Worm (Caenorhabditis elegans) whole organism, L2 larva: ENCODE data around the gene spe-51.
"Not testable (repeated sequence)": the region's sequence is repeated elsewhere in the genome, so short reads cannot be mapped to it uniquely, and the experiment has no call there.

Experiments used
- C34F6.9 ChIP-seq: fragments of 150-350 bp; optimal IDR thresholded peaks from 2 replicates; lab custom pipeline; 2014; ENCODE audit warnings: missing biosample characterization, missing genetic modification characterization
- F13H6.1 ChIP-seq: sonication (generic microtip); optimal IDR thresholded peaks from 2 replicates; lab custom pipeline; 2016; ENCODE audit warnings: missing genetic modification characterization, missing compliant biosample characterization
- ZK546.5 ChIP-seq: sonication (generic microtip); optimal IDR thresholded peaks from 2 replicates; lab custom pipeline; 2017; ENCODE audit warnings: missing biosample characterization, missing genetic modification characterization
- ceh-16 ChIP-seq: fragments of 150-350 bp; optimal IDR thresholded peaks from 2 replicates; lab custom pipeline; 2014; ENCODE audit warnings: missing biosample characterization, missing genetic modification characterization
- ceh-82 ChIP-seq: fragments of 150-350 bp; optimal IDR thresholded peaks from 2 replicates; lab custom pipeline; 2014; ENCODE audit warnings: missing biosample characterization, missing genetic modification characterization
- dmd-4 ChIP-seq: sonication (generic microtip); optimal IDR thresholded peaks from 2 replicates; lab custom pipeline; 2017; ENCODE audit warnings: missing biosample characterization, missing genetic modification characterization
- egl-27 ChIP-seq: sonication (generic microtip); optimal IDR thresholded peaks from 3 replicates; lab custom pipeline; 2017; ENCODE audit warnings: missing biosample characterization, missing genetic modification reagents, missing genetic modification characterization
- elt-1 ChIP-seq: fragments of 150-350 bp; optimal IDR thresholded peaks from 2 replicates; lab custom pipeline; 2014; ENCODE audit warnings: missing biosample characterization, missing genetic modification characterization
- elt-3 ChIP-seq: sonication (generic microtip); optimal IDR thresholded peaks from 2 replicates; lab custom pipeline; 2017; ENCODE audit warnings: missing biosample characterization, missing genetic modification characterization
- fos-1 ChIP-seq: fragments of 150-350 bp; optimal IDR thresholded peaks from 2 replicates; lab custom pipeline; 2014; ENCODE audit warnings: missing biosample characterization, missing genetic modification characterization
- gmeb-1 ChIP-seq: fragments of 150-350 bp; optimal IDR thresholded peaks from 2 replicates; lab custom pipeline; 2014; ENCODE audit warnings: missing biosample characterization, missing genetic modification characterization
- lin-13 ChIP-seq: fragments of 150-350 bp; optimal IDR thresholded peaks from 2 replicates; lab custom pipeline; 2014; ENCODE audit warnings: missing biosample characterization, missing genetic modification reagents, missing genetic modification characterization
- lin-39 ChIP-seq: fragments of 150-350 bp; optimal IDR thresholded peaks from 2 replicates; lab custom pipeline; 2014; ENCODE audit warnings: missing biosample characterization, missing genetic modification reagents, missing genetic modification characterization
- lsy-2 ChIP-seq, 2 experiments: fragments of 150-350 bp in 1 of 2; sonication (generic microtip) in 1 of 2; optimal IDR thresholded peaks; 2 replicates each; lab custom pipeline; 2014 to 2017; ENCODE audit warnings: missing biosample characterization in 2 of 2, missing genetic modification characterization in 2 of 2
- mab-5 ChIP-seq: fragments of 150-350 bp; optimal IDR thresholded peaks from 2 replicates; lab custom pipeline; 2014; ENCODE audit warnings: missing biosample characterization, missing genetic modification characterization
- mbf-1 ChIP-seq: sonication (generic microtip); optimal IDR thresholded peaks from 2 replicates; lab custom pipeline; 2017; ENCODE audit warnings: missing biosample characterization, missing genetic modification characterization
- nhr-10 ChIP-seq: sonication (generic microtip); optimal IDR thresholded peaks from 2 replicates; lab custom pipeline; 2017; ENCODE audit warnings: missing biosample characterization, missing genetic modification characterization
- nhr-11 ChIP-seq: fragments of 150-350 bp; optimal IDR thresholded peaks from 2 replicates; lab custom pipeline; 2014; ENCODE audit warnings: missing biosample characterization, missing genetic modification characterization
- nhr-129 ChIP-seq: fragments of 150-350 bp; optimal IDR thresholded peaks from 2 replicates; lab custom pipeline; 2014; ENCODE audit warnings: missing biosample characterization, missing genetic modification characterization
- nhr-21 ChIP-seq: fragments of 150-350 bp; optimal IDR thresholded peaks from 2 replicates; lab custom pipeline; 2014; ENCODE audit warnings: missing biosample characterization, missing genetic modification characterization
- nhr-237 ChIP-seq: fragments of 150-350 bp; optimal IDR thresholded peaks from 2 replicates; lab custom pipeline; 2014; ENCODE audit warnings: missing biosample characterization, missing genetic modification characterization
- nhr-25 ChIP-seq: fragments of 150-350 bp; sonication (generic microtip); optimal IDR thresholded peaks from 3 replicates; lab custom pipeline; 2014; ENCODE audit warnings: missing biosample characterization, missing genetic modification characterization
- nhr-6 ChIP-seq: fragments of 150-350 bp; optimal IDR thresholded peaks from 2 replicates; lab custom pipeline; 2014; ENCODE audit warnings: missing biosample characterization, missing genetic modification characterization
- nhr-77 ChIP-seq: fragments of 150-350 bp; optimal IDR thresholded peaks from 2 replicates; lab custom pipeline; 2014; ENCODE audit warnings: missing biosample characterization, missing genetic modification characterization
- peb-1 ChIP-seq: fragments of 150-350 bp; optimal IDR thresholded peaks from 2 replicates; lab custom pipeline; 2014; ENCODE audit warnings: missing biosample characterization, missing genetic modification characterization
- sem-4 ChIP-seq: fragments of 150-350 bp; optimal IDR thresholded peaks from 2 replicates; lab custom pipeline; 2014; ENCODE audit warnings: missing biosample characterization, missing genetic modification reagents, missing genetic modification characterization
- skn-1 ChIP-seq: sonication (generic microtip); optimal IDR thresholded peaks from 2 replicates; lab custom pipeline; 2017; ENCODE audit warnings: missing biosample characterization, missing genetic modification characterization
- sma-3 ChIP-seq: sonication (generic microtip); optimal IDR thresholded peaks from 2 replicates; lab custom pipeline; 2016; ENCODE audit warnings: missing genetic modification reagents, missing genetic modification characterization, missing compliant biosample characterization
- sma-9 ChIP-seq, 2 experiments: fragments of 150-350 bp in 1 of 2; sonication (generic microtip) in 1 of 2; optimal IDR thresholded peaks; 2 replicates each; lab custom pipeline; 2014 to 2016; ENCODE audit warnings: missing genetic modification characterization in 2 of 2, mild to moderate bottlenecking in 1 of 2, missing biosample characterization in 1 of 2, missing compliant biosample characterization in 1 of 2, missing genetic modification reagents in 1 of 2, moderate library complexity in 1 of 2
- snpc-4 ChIP-seq: fragments of 150-350 bp; optimal IDR thresholded peaks from 2 replicates; lab custom pipeline; 2014; ENCODE audit warnings: missing biosample characterization, missing genetic modification characterization
- unc-55 ChIP-seq: fragments of 150-350 bp; sonication (generic microtip); optimal IDR thresholded peaks from 3 replicates; lab custom pipeline; 2014; ENCODE audit warnings: missing biosample characterization, missing genetic modification reagents, missing genetic modification characterization
- zag-1 ChIP-seq: fragments of 150-350 bp; optimal IDR thresholded peaks from 2 replicates; lab custom pipeline; 2014; ENCODE audit warnings: missing biosample characterization, missing genetic modification characterization
- ztf-4 ChIP-seq: fragments of 150-350 bp; optimal IDR thresholded peaks from 2 replicates; lab custom pipeline; 2014; ENCODE audit warnings: missing biosample characterization, missing genetic modification characterization

The spe-51 gene

ce11 chrIV:4710459-4710858, 17.9 kb downstream of the spe-51 start, which contains the start of gene cif-1:
Gene cif-1, minus strand, starts transcription at chrIV:4710755.
- no peak for TF ChIP-seq lin-39 (tag; lab: Kevin White, UChicago)
- TF ChIP-seq sma-9 (GFP tag; optimal IDR thresholded peaks at IDR 0.05; lab: Kevin White, UChicago), result no peak
- TF ChIP-seq sma-9 (tag; optimal IDR thresholded peaks at IDR 0.05; lab: Kevin White, UChicago), result no peak
- TF ChIP-seq dmd-4 (tag; lab: Kevin White, UChicago), result no peak
- TF ChIP-seq mab-5 (tag; lab: Kevin White, UChicago), result no peak
- TF ChIP-seq nhr-25 (tag; lab: Kevin White, UChicago), result no peak
- no peak for TF ChIP-seq nhr-21 (tag; lab: Kevin White, UChicago)
- no peak for TF ChIP-seq nhr-10
- TF ChIP-seq nhr-6 (tag; lab: Kevin White, UChicago), result no peak
- no peak for TF ChIP-seq nhr-237 (tag; lab: Kevin White, UChicago)
- no peak for TF ChIP-seq ceh-82 (tag; lab: Kevin White, UChicago)
- no peak for TF ChIP-seq egl-27
- no peak for TF ChIP-seq mbf-1 (tag; lab: Kevin White, UChicago)
- TF ChIP-seq unc-55 (GFP tag; lab: Kevin White, UChicago), result no peak
- TF ChIP-seq snpc-4 (tag; lab: Kevin White, UChicago), result no peak

ce11 chrIV:4712376-4712775, 19.8 kb downstream of the spe-51 start, which contains the start of gene yars-2:
Gene yars-2, minus strand, starts transcription at chrIV:4712624.
- TF ChIP-seq lsy-2 (tag; optimal IDR thresholded peaks at IDR 0.05; lab: Kevin White, UChicago), result peak in 1 of 2 experiments; percentile 32
- no peak for TF ChIP-seq lin-39 (tag; lab: Kevin White, UChicago)
- no peak for TF ChIP-seq ceh-82 (tag; lab: Kevin White, UChicago)
- peak; percentile 5 for TF ChIP-seq unc-55 (GFP tag; lab: Kevin White, UChicago)
- TF ChIP-seq sma-3, result peak; percentile 29
- TF ChIP-seq C34F6.9 (tag; lab: Kevin White, UChicago), result peak; percentile 0
- TF ChIP-seq, all 48 proteins: peak for 4

DNA sequence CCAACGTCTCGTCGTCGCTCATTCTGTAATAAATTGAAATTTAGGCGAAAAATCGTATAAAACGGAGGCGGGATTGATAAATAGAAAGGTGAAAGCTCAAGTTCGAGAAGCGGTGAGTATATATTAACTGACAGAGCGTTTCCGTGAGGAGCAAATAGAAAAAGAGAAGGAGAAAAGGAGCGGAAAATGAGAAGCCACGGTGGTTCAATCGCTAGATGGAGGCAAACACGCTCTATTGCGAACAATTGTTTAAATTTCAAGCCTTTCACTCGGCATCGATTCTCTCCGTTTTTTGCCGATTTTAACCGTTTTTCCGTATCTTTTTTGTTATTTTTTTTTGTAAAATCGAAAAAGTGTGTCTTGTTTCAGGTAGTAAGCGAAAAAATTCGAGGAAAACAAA, 23.2 kb downstream of the spe-51 start, which contains the start of gene miro-1:
miro-1 (minus strand) TSS at position 23 of the 400 bp plus-strand sequence.
- not testable (repeated sequence) for TF ChIP-seq peb-1; sma-9 (GFP tag; optimal IDR thresholded peaks at IDR 0.05; lab: Kevin White, UChicago); sma-9 (tag; optimal IDR thresholded peaks at IDR 0.05; lab: Kevin White, UChicago); sem-4 (tag; lab: Kevin White, UChicago)
- TF ChIP-seq, all 48 proteins: peak for 0; not testable (repeated sequence) for 48

- TF ChIP-seq unc-55 (GFP tag; lab: Kevin White, UChicago) (peak; percentile 2), lsy-2 (tag; optimal IDR thresholded peaks at IDR 0.05; lab: Kevin White, UChicago) (peak; percentile 77 to 85), gmeb-1 (tag; lab: Kevin White, UChicago) (peak; percentile 17), F13H6.1 (peak; percentile 14), C34F6.9 (tag; lab: Kevin White, UChicago) (peak; percentile 8), sma-3 (peak; percentile 22)
Observed at ce11 chrIV:4720522-4720921, 28.0 kb downstream of the spe-51 start.

DNA sequence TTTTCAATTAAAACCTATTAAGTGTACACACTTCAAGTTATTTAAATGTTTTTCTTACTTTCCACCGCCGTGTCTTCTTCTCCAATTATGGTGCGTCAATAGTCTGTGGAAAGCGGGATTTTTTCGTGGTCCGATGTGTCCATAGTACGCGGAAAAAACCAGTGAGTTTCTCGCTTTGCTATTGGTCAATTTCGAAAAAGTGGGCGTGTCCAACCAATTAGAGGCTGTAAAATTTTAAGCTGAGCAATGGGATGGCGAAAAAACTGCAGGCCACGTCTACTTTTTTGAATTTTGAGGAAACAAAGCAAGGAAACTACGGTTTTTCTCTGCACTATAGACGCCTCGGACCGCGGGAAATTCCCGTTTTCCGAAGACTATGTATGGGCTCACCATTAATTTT, 31.1 kb downstream of the spe-51 start:
- TF ChIP-seq nhr-25 (tag; lab: Kevin White, UChicago) (no peak), mab-5 (tag; lab: Kevin White, UChicago) (no peak), ztf-4 (tag; lab: Kevin White, UChicago) (no peak), skn-1 (no peak), snpc-4 (tag; lab: Kevin White, UChicago) (no peak), elt-1 (no peak), unc-55 (GFP tag; lab: Kevin White, UChicago) (no peak), nhr-77 (tag; lab: Kevin White, UChicago) (no peak), ceh-16 (tag; lab: Kevin White, UChicago) (no peak), fos-1 (tag; lab: Kevin White, UChicago) (no peak), mbf-1 (tag; lab: Kevin White, UChicago) (no peak), elt-3 (no peak), ZK546.5 (tag; lab: Kevin White, UChicago) (no peak), gmeb-1 (tag; lab: Kevin White, UChicago) (no peak), zag-1 (tag; lab: Kevin White, UChicago) (no peak), nhr-10 (no peak), nhr-11 (tag; lab: Kevin White, UChicago) (no peak), lin-13 (GFP tag; lab: Kevin White, UChicago) (no peak), nhr-129 (tag; lab: Kevin White, UChicago) (no peak)
